Worm (Caenorhabditis elegans): Measurements from ENCODE around the gene Y17G7B.3.

Gene Y17G7B.3

DNA sequence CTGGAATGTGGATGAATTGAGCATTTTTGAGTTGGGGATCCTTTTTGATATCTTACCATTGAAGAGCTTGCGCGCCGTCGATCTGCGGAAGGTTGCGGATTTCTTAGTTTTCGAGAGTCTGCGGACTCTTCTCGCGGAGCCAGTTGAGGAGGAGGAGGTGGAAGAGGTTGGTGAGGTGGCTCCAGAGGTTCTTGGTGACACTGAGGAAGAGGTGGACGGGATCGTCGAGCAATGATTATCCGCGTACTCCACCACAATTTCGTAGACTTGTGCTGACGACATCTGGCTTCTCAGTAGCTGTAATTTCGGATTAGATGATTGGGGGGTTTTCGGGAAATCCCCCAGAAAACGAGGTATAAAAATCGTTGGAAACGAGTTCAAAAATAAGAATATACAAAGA, 11.5 kb upstream of the Y17G7B.3 start, which contains the start of gene Y17G7B.21 (continued):
- TF ChIP-seq fkh-10 (GFP tag; optimal IDR thresholded peaks at IDR 0.05), result no peak
- TF ChIP-seq egl-27 (tag; optimal IDR thresholded peaks at IDR 0.05), result no peak
- TF ChIP-seq ZK546.5 (tag; optimal IDR thresholded peaks at IDR 0.05), result no peak
- 0 out of 2 replicates have a peak, but pooled peaks have one; percentile 3 for TF ChIP-seq F26F4.8 (GFP tag; conservative IDR thresholded peaks at IDR 0.05)
- no peak for TF ChIP-seq dmd-6 (GFP tag; IDR thresholded peaks at IDR 0.05)
- peak; percentile 56 for TF ChIP-seq Y5F2A.4 (GFP tag; optimal IDR thresholded peaks at IDR 0.05)
- TF ChIP-seq lir-3 (tag; optimal IDR thresholded peaks at IDR 0.05), result no peak
- TF ChIP-seq F37D6.2 (tag; optimal IDR thresholded peaks at IDR 0.05), result no peak
- no peak for TF ChIP-seq ceh-62 (tag; optimal IDR thresholded peaks at IDR 0.05)
- no peak for TF ChIP-seq hlh-30 (tag; optimal IDR thresholded peaks at IDR 0.05; ENCODE audit: insufficient read depth)
- no peak for TF ChIP-seq lin-1 (GFP tag; IDR thresholded peaks at IDR 0.05)
- TF ChIP-seq snpc-1.2 (GFP tag; IDR thresholded peaks at IDR 0.05), result peak; percentile 42
- no peak for TF ChIP-seq mep-1 (tag; optimal IDR thresholded peaks at IDR 0.05)
- TF ChIP-seq ceh-44 (GFP tag; IDR thresholded peaks at IDR 0.05), result no peak
- peak; percentile 43; the same call in 1 of the 2 replicates for TF ChIP-seq ctbp-1 (GFP tag; IDR thresholded peaks at IDR 0.05)
- TF ChIP-seq mdt-29 (GFP tag; IDR thresholded peaks at IDR 0.05), result peak; percentile 33; the same call in 1 of the 2 replicates
- TF ChIP-seq nhr-77 (tag; optimal IDR thresholded peaks at IDR 0.05), result no peak
- TF ChIP-seq Y75B8A.6 (GFP tag; IDR thresholded peaks at IDR 0.05), result no peak
- no peak for TF ChIP-seq daf-12 (tag; optimal IDR thresholded peaks at IDR 0.05)
- TF ChIP-seq cey-2 (tag; optimal IDR thresholded peaks at IDR 0.05; ENCODE audit: borderline replicate concordance, insufficient read depth), result no peak
- no peak for TF ChIP-seq nhr-10 (tag; optimal IDR thresholded peaks at IDR 0.05)
- TF ChIP-seq unc-130 (GFP tag; optimal IDR thresholded peaks at IDR 0.05), result no peak
- no peak for TF ChIP-seq dve-1 (tag; optimal IDR thresholded peaks at IDR 0.05; ENCODE audit: insufficient read depth)
- no peak for TF ChIP-seq lin-13 (GFP tag; optimal IDR thresholded peaks at IDR 0.05)
- TF ChIP-seq nhr-76 (tag; optimal IDR thresholded peaks at IDR 0.05), result no peak
- TF ChIP-seq lim-7 (GFP tag; IDR thresholded peaks at IDR 0.05), result 0 out of 2 replicates have a peak, but pooled peaks have one; percentile 10
- no peak for TF ChIP-seq ceh-28 (tag; optimal IDR thresholded peaks at IDR 0.05)

- TF ChIP-seq T26A8.4 (GFP tag; IDR thresholded peaks at IDR 0.05), result 0 out of 2 replicates have a peak, but pooled peaks have one; percentile 46
- TF ChIP-seq aha-1 (tag), result peak; percentile 32
- no peak for TF ChIP-seq lin-15B (tag; optimal IDR thresholded peaks at IDR 0.05)
- peak; percentile 85 for TF ChIP-seq set-16 (GFP tag; IDR thresholded peaks at IDR 0.05)
- TF ChIP-seq ZK337.2 (GFP tag; IDR thresholded peaks at IDR 0.05), result 0 out of 2 replicates have a peak, but pooled peaks have one; percentile 5
- no peak for TF ChIP-seq jun-1 (tag; optimal IDR thresholded peaks at IDR 0.05)
- no peak for TF ChIP-seq dpl-1 (GFP tag; optimal IDR thresholded peaks at IDR 0.05)
- no peak for TF ChIP-seq mdl-1 (tag; optimal IDR thresholded peaks at IDR 0.05)
Measured at ce11 chrII:11978478-11978877, 10.3 kb upstream of the Y17G7B.3 start.

DNA sequence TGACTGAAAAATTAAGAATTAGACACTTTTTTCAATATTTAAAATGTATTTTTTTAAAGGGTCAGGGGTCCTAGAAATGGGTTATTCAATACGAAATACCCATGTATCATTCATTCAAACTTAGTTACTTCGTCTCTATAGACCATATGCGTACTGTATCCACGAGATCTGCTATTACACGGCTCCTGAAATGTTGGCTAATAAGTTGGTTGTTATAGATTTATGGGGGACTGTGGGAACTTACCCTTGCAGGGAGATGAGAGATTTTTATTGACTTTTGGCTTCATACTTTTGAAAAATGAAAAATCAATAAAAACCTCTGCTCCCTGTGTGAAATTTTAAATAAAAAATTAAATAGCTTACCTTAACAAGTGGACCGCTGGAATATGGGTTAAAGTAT, 9.9 kb upstream of the Y17G7B.3 start:
- TF ChIP-seq nhr-42 (GFP tag; IDR thresholded peaks at IDR 0.05), result 0 out of 2 replicates have a peak, but pooled peaks have one; percentile 20
- peak; percentile 47; the same call in 1 of the 2 replicates for TF ChIP-seq daf-19 (GFP tag; conservative IDR thresholded peaks at IDR 0.05)
- peak; percentile 13 for TF ChIP-seq ceh-28 (tag; optimal IDR thresholded peaks at IDR 0.05)
- no peak for TF ChIP-seq snpc-1.2 (GFP tag; IDR thresholded peaks at IDR 0.05)
- no peak for TF ChIP-seq nhr-237 (tag; optimal IDR thresholded peaks at IDR 0.05)
- no peak for TF ChIP-seq nhr-25 (tag; optimal IDR thresholded peaks at IDR 0.05; ENCODE audit: borderline replicate concordance, insufficient read depth)
- TF ChIP-seq F44E2.7 (GFP tag; IDR thresholded peaks at IDR 0.05), result no peak
- no peak for TF ChIP-seq lin-38 (GFP tag; IDR thresholded peaks at IDR 0.05)
- no peak for TF ChIP-seq arid-1 (GFP tag; conservative IDR thresholded peaks at IDR 0.05)

All from whole organism, L4 larva.